Fruit fly (Drosophila melanogaster) whole organism, pupa: ENCODE results near the gene RpL7.

Source experiments
- CG10348 ChIP-seq: fragments of 200-800 bp; sonication (Bioruptor generic); IDR thresholded peaks from 2 replicates; pipeline ENCODE4 v1.3.6; 2022; ENCODE audit warnings: missing biosample characterization, missing genetic modification characterization
- CG13204 ChIP-seq: fragments of 200-800 bp; sonication (Bioruptor generic); optimal IDR thresholded peaks from 2 replicates; lab custom pipeline; 2018; ENCODE audit warnings: missing biosample characterization, mild to moderate bottlenecking, missing genetic modification characterization, moderate library complexity
- CG17806 ChIP-seq: fragments of 200-800 bp; sonication (Bioruptor generic); optimal IDR thresholded peaks from 2 replicates; lab custom pipeline; 2018; ENCODE audit warnings: missing biosample characterization, mild to moderate bottlenecking, missing genetic modification characterization, moderate library complexity
- CG4496 ChIP-seq: fragments of 200-800 bp; sonication (Bioruptor generic); IDR thresholded peaks from 3 replicates; pipeline ENCODE4 v1.3.6; 2022; ENCODE audit warnings: missing biosample characterization, missing genetic modification characterization
- CG8159 ChIP-seq: fragments of 200-800 bp; sonication (Bioruptor generic); optimal IDR thresholded peaks from 3 replicates; lab custom pipeline; 2018; ENCODE audit warnings: missing biosample characterization, mild to moderate bottlenecking, missing genetic modification characterization, moderate library complexity
- CG9948 ChIP-seq: fragments of 200-800 bp; sonication (Bioruptor generic); optimal IDR thresholded peaks from 2 replicates; lab custom pipeline; 2018; ENCODE audit warnings: missing biosample characterization, mild to moderate bottlenecking, missing genetic modification characterization, moderate library complexity
- EcR ChIP-seq: fragments of 200-800 bp; sonication (Bioruptor generic); optimal IDR thresholded peaks from 3 replicates; lab custom pipeline; 2019; ENCODE audit warnings: missing biosample characterization, missing genetic modification characterization, mild to moderate bottlenecking, moderate library complexity, missing genetic modification reagents
- Ets98B ChIP-seq: fragments of 200-800 bp; sonication (Bioruptor generic); IDR thresholded peaks from 2 replicates; pipeline ENCODE4 v1.3.6; 2022; ENCODE audit warnings: missing biosample characterization, missing genetic modification characterization
- Pif1B ChIP-seq: fragments of 200-800 bp; sonication (Bioruptor generic); optimal IDR thresholded peaks from 3 replicates; lab custom pipeline; 2016; ENCODE audit warnings: missing biosample characterization, missing genetic modification characterization
- Snoo ChIP-seq: fragments of 200-800 bp; sonication (Bioruptor generic); optimal IDR thresholded peaks from 3 replicates; lab custom pipeline; 2017; ENCODE audit warnings: missing biosample characterization, mild to moderate bottlenecking, missing genetic modification characterization, inconsistent platforms
- gl ChIP-seq: fragments of 200-800 bp; sonication (Bioruptor generic); optimal IDR thresholded peaks from 2 replicates; lab custom pipeline; 2018; ENCODE audit warnings: missing biosample characterization, mild to moderate bottlenecking, missing genetic modification characterization

DNA sequence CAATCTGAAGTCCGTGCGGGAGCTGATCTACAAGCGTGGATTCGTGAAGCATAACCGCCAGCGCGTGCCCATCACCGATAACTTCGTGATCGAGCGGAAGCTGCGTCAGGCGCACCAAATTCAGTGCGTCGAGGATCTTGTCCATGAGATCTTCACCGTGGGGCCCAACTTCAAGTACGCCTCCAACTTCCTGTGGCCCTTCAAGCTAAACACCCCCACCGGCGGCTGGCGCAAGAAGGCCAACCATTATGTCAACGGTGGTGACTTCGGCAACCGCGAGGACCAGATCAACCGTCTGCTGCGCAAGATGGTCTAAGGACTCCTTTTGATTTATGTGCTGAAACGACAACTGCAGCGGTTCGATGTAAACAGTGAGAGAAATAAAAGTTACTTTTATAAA, 939 bp downstream of the RpL7 start:
- TF ChIP-seq CG9948 (no peak), CG13204 (GFP tag; lab: Kevin White, UChicago) (no peak), CG17806 (tag; lab: Kevin White, UChicago) (no peak), Snoo (tag; lab: Kevin White, UChicago) (no peak), CG8159 (tag; lab: Kevin White, UChicago) (no peak), Ets98B (GFP tag; lab: Robert Waterston, UW) (no peak), EcR (GFP tag; lab: Kevin White, UChicago) (no peak), CG4496 (GFP tag; lab: Robert Waterston, UW) (0 out of 3 replicates have a peak, but pooled peaks have one; percentile 37), CG10348 (GFP tag; lab: Robert Waterston, UW) (no peak), gl (no peak), Pif1B (GFP tag; lab: Kevin White, UChicago) (no peak)
